Fruit fly (Drosophila melanogaster): Measurements from ENCODE around the gene NKCC.
A peak's percentile ranks its signal among the peaks of the same experiment; 100 is the strongest.

dm6 chr3R:5483488-5484109, 18.9 kb downstream of the NKCC start, which contains the start of gene ksr:
- TF ChIP-seq Snoo (tag; optimal IDR thresholded peaks at IDR 0.05) (no peak), gl (tag; optimal IDR thresholded peaks at IDR 0.05) (no peak), EcR (GFP tag; optimal IDR thresholded peaks at IDR 0.05) (no peak), Pif1B (GFP tag; optimal IDR thresholded peaks at IDR 0.05) (no peak), CG32121 (GFP tag; IDR thresholded peaks at IDR 0.05) (no peak), Pif1A (GFP tag; optimal IDR thresholded peaks at IDR 0.05) (no peak), CG15710 (tag; optimal IDR thresholded peaks at IDR 0.05) (peak; percentile 22), CG8159 (tag; optimal IDR thresholded peaks at IDR 0.05) (no peak), Ets98B (GFP tag; IDR thresholded peaks at IDR 0.05) (peak; percentile 8; the same call in 1 of the 2 replicates), CG13204 (GFP tag; optimal IDR thresholded peaks at IDR 0.05) (no peak), CG8301 (tag; optimal IDR thresholded peaks at IDR 0.05) (no peak), CG14655 (GFP tag; optimal IDR thresholded peaks at IDR 0.05) (no peak), CG34367 (tag; optimal IDR thresholded peaks at IDR 0.05) (no peak)
